Fruit fly (Drosophila melanogaster): ENCODE measurements around the gene dpr3.

Gene dpr3

dm6 chr2L:2130157-2130987 is 20.7 kb upstream of the dpr3 start, which contains the start of gene Glyp (continued):
- TF ChIP-seq Sp1 (GFP tag; optimal IDR thresholded peaks at IDR 0.05) (peak; percentile 99), psq (GFP tag; optimal IDR thresholded peaks at IDR 0.05) (peak; percentile 96), sv (GFP tag; optimal IDR thresholded peaks at IDR 0.05) (peak; percentile 95), foxo (GFP tag; optimal IDR thresholded peaks at IDR 0.05) (peak; percentile 79 to 99), jim (GFP tag; optimal IDR thresholded peaks at IDR 0.05) (peak; percentile 62), Dif (GFP tag; optimal IDR thresholded peaks at IDR 0.05; ENCODE audit: partially characterized antibody) (peak; percentile 99), Dfd (GFP tag; optimal IDR thresholded peaks at IDR 0.05) (no peak), CrebA (GFP tag; optimal IDR thresholded peaks at IDR 0.05; ENCODE audit: borderline replicate concordance) (no peak), brk (GFP tag; optimal IDR thresholded peaks at IDR 0.05) (peak; percentile 96), woc (GFP tag; optimal IDR thresholded peaks at IDR 0.05) (peak; percentile 94), CG32264 (GFP tag; optimal IDR thresholded peaks at IDR 0.05) (peak; percentile 77), Mio (GFP tag; optimal IDR thresholded peaks at IDR 0.05) (peak; percentile 38), Hnf4 (GFP tag; optimal IDR thresholded peaks at IDR 0.05) (peak; percentile 86), rgr (GFP tag; optimal IDR thresholded peaks at IDR 0.05) (peak; percentile 98), pan (optimal IDR thresholded peaks at IDR 0.05) (no peak)

dm6 chr2L:2129137-2129536 is 19.5 kb upstream of the dpr3 start, which contains the start of gene CG4259:
Gene CG4259 (minus strand): TSS chr2L:2129237.
- no peak for TF ChIP-seq br (GFP tag; optimal IDR thresholded peaks at IDR 0.05)
- TF ChIP-seq Mio (GFP tag; optimal IDR thresholded peaks at IDR 0.05): no peak
- no peak for TF ChIP-seq OdsH (GFP tag; optimal IDR thresholded peaks at IDR 0.05)
- no peak for TF ChIP-seq Dif (GFP tag; optimal IDR thresholded peaks at IDR 0.05; ENCODE audit: partially characterized antibody)
- no peak for TF ChIP-seq fru (GFP tag; optimal IDR thresholded peaks at IDR 0.05)
- TF ChIP-seq usp (GFP tag; optimal IDR thresholded peaks at IDR 0.05): no peak
- TF ChIP-seq sv (GFP tag; optimal IDR thresholded peaks at IDR 0.05): no peak

- TF ChIP-seq sage (GFP tag; optimal IDR thresholded peaks at IDR 0.05) (no peak), Myc (optimal IDR thresholded peaks at IDR 0.05) (peak; percentile 41)
Observed at dm6 chr2L:2110350-2110888, 741 bp upstream of the dpr3 start.

dm6 chr2L:2090235-2090634 is 19.4 kb downstream of the dpr3 start:
- no peak for TF ChIP-seq woc (GFP tag; optimal IDR thresholded peaks at IDR 0.05)
- no peak for TF ChIP-seq tai (GFP tag; optimal IDR thresholded peaks at IDR 0.05)
- TF ChIP-seq Abd-B (GFP tag; optimal IDR thresholded peaks at IDR 0.05): no peak
- no peak for TF ChIP-seq Dfd (GFP tag; optimal IDR thresholded peaks at IDR 0.05)
- no peak for TF ChIP-seq sage (GFP tag; optimal IDR thresholded peaks at IDR 0.05)

dm6 chr2L:2084349-2084748 is 25.3 kb downstream of the dpr3 start:
- TF ChIP-seq Dif (GFP tag; optimal IDR thresholded peaks at IDR 0.05; ENCODE audit: partially characterized antibody) (no peak), HLH106 (tag; optimal IDR thresholded peaks at IDR 0.05) (peak; percentile 1), brk (GFP tag; optimal IDR thresholded peaks at IDR 0.05) (no peak)

dm6 chr2L:2079619-2080018 is 30.1 kb downstream of the dpr3 start, which contains the start of gene CG12674:
Gene CG12674 (plus strand): TSS chr2L:2079919.
- TF ChIP-seq GATAd (GFP tag; optimal IDR thresholded peaks at IDR 0.05): no peak
- TF ChIP-seq brk (GFP tag; optimal IDR thresholded peaks at IDR 0.05): no peak
- TF ChIP-seq Mio (GFP tag; optimal IDR thresholded peaks at IDR 0.05): no peak
- no peak for TF ChIP-seq usp (GFP tag; optimal IDR thresholded peaks at IDR 0.05)
- TF ChIP-seq CG32264 (GFP tag; optimal IDR thresholded peaks at IDR 0.05): no peak
- TF ChIP-seq Hnf4 (GFP tag; optimal IDR thresholded peaks at IDR 0.05): no peak
- TF ChIP-seq woc (GFP tag; optimal IDR thresholded peaks at IDR 0.05): no peak
- no peak for TF ChIP-seq rgr (GFP tag; optimal IDR thresholded peaks at IDR 0.05)

dm6 chr2L:2072970-2073369 is 36.7 kb downstream of the dpr3 start:
- TF ChIP-seq h (GFP tag; optimal IDR thresholded peaks at IDR 0.05): peak; percentile 19
- TF ChIP-seq ey (GFP tag; optimal IDR thresholded peaks at IDR 0.05): peak; percentile 19
- TF ChIP-seq CrebA (GFP tag; optimal IDR thresholded peaks at IDR 0.05; ENCODE audit: borderline replicate concordance): no peak
- TF ChIP-seq GATAd (GFP tag; optimal IDR thresholded peaks at IDR 0.05): no peak
- TF ChIP-seq br (GFP tag; optimal IDR thresholded peaks at IDR 0.05): no peak
- TF ChIP-seq Mio (GFP tag; optimal IDR thresholded peaks at IDR 0.05): no peak
- no peak for TF ChIP-seq Hr83 (GFP tag; optimal IDR thresholded peaks at IDR 0.05; ENCODE audit: poor library complexity, severe bottlenecking)
- TF ChIP-seq sv (GFP tag; optimal IDR thresholded peaks at IDR 0.05): no peak
- no peak for TF ChIP-seq Jra (GFP tag; optimal IDR thresholded peaks at IDR 0.05)
- TF ChIP-seq Myc (optimal IDR thresholded peaks at IDR 0.05): no peak
- TF ChIP-seq fru (GFP tag; optimal IDR thresholded peaks at IDR 0.05): no peak
- TF ChIP-seq pan (optimal IDR thresholded peaks at IDR 0.05): no peak
- TF ChIP-seq Sp1 (GFP tag; optimal IDR thresholded peaks at IDR 0.05): no peak
- TF ChIP-seq Rel (GFP tag; optimal IDR thresholded peaks at IDR 0.05): no peak
- no peak for TF ChIP-seq Rel (tag; optimal IDR thresholded peaks at IDR 0.05)
- TF ChIP-seq foxo (GFP tag; optimal IDR thresholded peaks at IDR 0.05): peak in 1 of 2 experiments; percentile 4
- TF ChIP-seq HLH106 (tag; optimal IDR thresholded peaks at IDR 0.05): no peak
- TF ChIP-seq psq (GFP tag; optimal IDR thresholded peaks at IDR 0.05): no peak
- no peak for TF ChIP-seq CG9705 (GFP tag; optimal IDR thresholded peaks at IDR 0.05)
- TF ChIP-seq dmrt93B (GFP tag; optimal IDR thresholded peaks at IDR 0.05): no peak
- no peak for TF ChIP-seq lola (GFP tag; optimal IDR thresholded peaks at IDR 0.05)
- no peak for TF ChIP-seq Abd-B (GFP tag; optimal IDR thresholded peaks at IDR 0.05)
- TF ChIP-seq usp (GFP tag; optimal IDR thresholded peaks at IDR 0.05): no peak
